Fruit fly (Drosophila melanogaster) whole organism, embryonic: ENCODE measurements around the gene LysD.

Experiments used
- Atf-2 ChIP-seq: fragments of 200-800 bp; sonication (Bioruptor generic); optimal IDR thresholded peaks from 2 replicates; lab custom pipeline; 2016; ENCODE audit warnings: missing biosample characterization, missing genetic modification characterization
- CG10274 ChIP-seq: fragments of 200-800 bp; sonication (Bioruptor generic); optimal IDR thresholded peaks from 3 replicates; lab custom pipeline; 2017; ENCODE audit warnings: missing biosample characterization, mild to moderate bottlenecking, missing genetic modification characterization
- CG11696 ChIP-seq: fragments of 200-800 bp; sonication (Bioruptor generic); IDR thresholded peaks from 2 replicates; pipeline ENCODE4 v1.3.6; 2022; ENCODE audit warnings: missing biosample characterization, missing genetic modification characterization
- CG12769 ChIP-seq: fragments of 200-800 bp; sonication (Bioruptor generic); optimal IDR thresholded peaks from 2 replicates; lab custom pipeline; 2019; ENCODE audit warnings: missing biosample characterization, mild to moderate bottlenecking, missing genetic modification characterization, moderate library complexity
- CG15073 ChIP-seq: fragments of 200-800 bp; sonication (Bioruptor generic); optimal IDR thresholded peaks from 2 replicates; lab custom pipeline; 2016; ENCODE audit warnings: missing biosample characterization, missing genetic modification characterization
- CG18619 ChIP-seq: fragments of 200-800 bp; sonication (Bioruptor generic); optimal IDR thresholded peaks from 3 replicates; lab custom pipeline; 2017; ENCODE audit warnings: missing biosample characterization, mild to moderate bottlenecking, missing genetic modification characterization
- CG2678 ChIP-seq: fragments of 200-800 bp; sonication (Bioruptor generic); optimal IDR thresholded peaks from 3 replicates; lab custom pipeline; 2019; ENCODE audit warnings: missing biosample characterization, mild to moderate bottlenecking, missing genetic modification characterization, moderate library complexity
- CG30020 ChIP-seq: fragments of 200-800 bp; optimal IDR thresholded peaks from 2 replicates; lab custom pipeline; 2019; ENCODE audit warnings: missing biosample characterization, mild to moderate bottlenecking, missing genetic modification characterization, moderate library complexity
- CG3065 ChIP-seq: fragments of 200-800 bp; sonication (Bioruptor generic); optimal IDR thresholded peaks from 2 replicates; lab custom pipeline; 2016; ENCODE audit warnings: missing biosample characterization, missing genetic modification characterization
- CG4360 ChIP-seq: fragments of 200-800 bp; sonication (Bioruptor generic); IDR thresholded peaks from 2 replicates; pipeline ENCODE4 v1.3.6; 2022; ENCODE audit warnings: missing biosample characterization, missing genetic modification characterization
- CG4820 ChIP-seq: fragments of 200-800 bp; sonication (Bioruptor generic); optimal IDR thresholded peaks from 3 replicates; lab custom pipeline; 2016; ENCODE audit warnings: missing biosample characterization, missing genetic modification characterization
- CG6683 ChIP-seq: fragments of 200-800 bp; sonication (Bioruptor generic); optimal IDR thresholded peaks from 2 replicates; lab custom pipeline; 2017; ENCODE audit warnings: missing biosample characterization, mild to moderate bottlenecking, missing genetic modification characterization, missing genetic modification reagents
- CG7963 ChIP-seq: fragments of 200-800 bp; sonication (Bioruptor generic); IDR thresholded peaks from 3 replicates; pipeline ENCODE4 v1.3.6; 2022; ENCODE audit warnings: missing biosample characterization, missing genetic modification characterization; ENCODE audit not compliant: partially characterized antibody
- CG8290 ChIP-seq, 3 experiments: fragments of 200-800 bp; sonication (Bioruptor generic); optimal IDR thresholded peaks; 2 replicates each; lab custom pipeline; 2016 to 2019; ENCODE audit warnings: missing biosample characterization in 3 of 3, missing genetic modification characterization in 3 of 3, mild to moderate bottlenecking in 2 of 3, moderate library complexity in 1 of 3
- CG8388 ChIP-seq: fragments of 200-800 bp; sonication (Bioruptor generic); optimal IDR thresholded peaks from 2 replicates; lab custom pipeline; 2019; ENCODE audit warnings: missing biosample characterization, mild to moderate bottlenecking, missing genetic modification characterization, moderate library complexity
- CG9876 ChIP-seq: fragments of 200-800 bp; sonication (Bioruptor generic); optimal IDR thresholded peaks from 2 replicates; lab custom pipeline; 2016; ENCODE audit warnings: missing biosample characterization, missing genetic modification characterization
- Dbx ChIP-seq: fragments of 200-800 bp; sonication (Bioruptor generic); IDR thresholded peaks from 3 replicates; pipeline ENCODE4 v1.3.6; 2022; ENCODE audit warnings: missing biosample characterization, missing genetic modification characterization
- Doc2 ChIP-seq: fragments of 200-800 bp; sonication (Bioruptor generic); IDR thresholded peaks from 2 replicates; pipeline ENCODE4 v1.3.6; 2022; ENCODE audit warnings: missing biosample characterization, missing genetic modification characterization
- E2f1 ChIP-seq: fragments of 200-800 bp; sonication (Bioruptor generic); IDR thresholded peaks from 2 replicates; pipeline ENCODE4 v1.3.6; 2022; ENCODE audit warnings: missing biosample characterization, missing genetic modification characterization
- H2.0 ChIP-seq: fragments of 200-800 bp; sonication (Bioruptor generic); IDR thresholded peaks from 2 replicates; pipeline ENCODE4 v1.3.6; 2022; ENCODE audit warnings: missing biosample characterization, missing genetic modification characterization
- HHEX ChIP-seq: fragments of 200-800 bp; sonication (Bioruptor generic); optimal IDR thresholded peaks from 3 replicates; lab custom pipeline; 2017; ENCODE audit warnings: missing biosample characterization, mild to moderate bottlenecking, missing genetic modification characterization, missing genetic modification reagents
- HLH54F ChIP-seq: fragments of 200-800 bp; sonication (Bioruptor generic); optimal IDR thresholded peaks from 3 replicates; lab custom pipeline; 2016; ENCODE audit warnings: missing biosample characterization, missing genetic modification characterization
- Hand ChIP-seq: fragments of 200-800 bp; sonication (Bioruptor generic); optimal IDR thresholded peaks from 2 replicates; lab custom pipeline; 2017; ENCODE audit warnings: mild to moderate bottlenecking, missing biosample characterization, missing genetic modification reagents, missing genetic modification characterization
- Hmr ChIP-seq: fragments of 200-800 bp; sonication (Bioruptor generic); optimal IDR thresholded peaks from 3 replicates; lab custom pipeline; 2017; ENCODE audit warnings: mild to moderate bottlenecking, missing biosample characterization, missing genetic modification reagents, missing genetic modification characterization
- Hr78 ChIP-seq, 2 experiments: fragments of 200-800 bp in 1 of 2; fragments of >200 bp in 1 of 2; sonication (Bioruptor generic) in 1 of 2; optimal IDR thresholded peaks; 2 replicates each; lab custom pipeline; 2017 to 2019; ENCODE audit warnings: missing biosample characterization in 2 of 2, missing genetic modification characterization in 2 of 2, mild to moderate bottlenecking in 1 of 2, moderate library complexity in 1 of 2
- Jarid2 ChIP-seq: fragments of 200-800 bp; sonication (Bioruptor generic); optimal IDR thresholded peaks from 3 replicates; lab custom pipeline; 2017; ENCODE audit warnings: mild to moderate bottlenecking, missing biosample characterization, missing genetic modification reagents, missing genetic modification characterization
- Kr ChIP-seq: fragments of 200-800 bp; sonication (Bioruptor generic); optimal IDR thresholded peaks from 2 replicates; lab custom pipeline; 2017; ENCODE audit warnings: missing biosample characterization, mild to moderate bottlenecking, missing genetic modification characterization
- NFAT ChIP-seq: fragments of 200-800 bp; sonication (Bioruptor generic); IDR thresholded peaks from 2 replicates; pipeline ENCODE4 v1.3.6; 2022; ENCODE audit warnings: missing biosample characterization, missing genetic modification characterization
- NK7.1 ChIP-seq: fragments of 200-800 bp; sonication (Bioruptor generic); optimal IDR thresholded peaks from 3 replicates; lab custom pipeline; 2016; ENCODE audit warnings: missing biosample characterization, missing genetic modification characterization
- Taf1 ChIP-seq: fragments of 200-800 bp; sonication (Bioruptor generic); IDR thresholded peaks from 2 replicates; pipeline ENCODE4 v1.3.6; 2022; ENCODE audit warnings: missing biosample characterization, missing genetic modification characterization
- Usf ChIP-seq: fragments of 200-800 bp; sonication (Bioruptor generic); optimal IDR thresholded peaks from 2 replicates; lab custom pipeline; 2017; ENCODE audit warnings: missing genotype, missing biosample characterization, missing genetic modification characterization
- amos ChIP-seq: fragments of 200-800 bp; sonication (Bioruptor generic); IDR thresholded peaks from 2 replicates; pipeline ENCODE4 v1.3.6; 2022; ENCODE audit warnings: missing biosample characterization, missing genetic modification characterization; ENCODE audit not compliant: partially characterized antibody
- bab2 ChIP-seq: fragments of 200-800 bp; sonication (Bioruptor generic); optimal IDR thresholded peaks from 2 replicates; lab custom pipeline; 2016; ENCODE audit warnings: missing biosample characterization, missing genetic modification characterization
- br ChIP-seq: fragments of >200 bp; optimal IDR thresholded peaks from 2 replicates; lab custom pipeline; 2017
- cwo ChIP-seq: fragments of 200-800 bp; sonication (Bioruptor generic); optimal IDR thresholded peaks from 3 replicates; lab custom pipeline; 2017; ENCODE audit warnings: missing biosample characterization, missing genetic modification characterization, mild to moderate bottlenecking, moderate library complexity, missing genetic modification reagents
- disco-r ChIP-seq: fragments of 200-800 bp; sonication (Bioruptor generic); optimal IDR thresholded peaks from 2 replicates; lab custom pipeline; 2016; ENCODE audit warnings: missing biosample characterization, missing genetic modification characterization
- dm ChIP-seq: fragments of 200-800 bp; sonication (Bioruptor generic); optimal IDR thresholded peaks from 3 replicates; lab custom pipeline; 2016; ENCODE audit warnings: missing biosample characterization, missing genetic modification characterization
- gcm2 ChIP-seq: fragments of 200-800 bp; sonication (Bioruptor generic); optimal IDR thresholded peaks from 2 replicates; lab custom pipeline; 2016; ENCODE audit warnings: missing biosample characterization, missing genetic modification characterization
- gt ChIP-seq: fragments of 200-800 bp; sonication (Bioruptor generic); IDR thresholded peaks from 2 replicates; pipeline ENCODE4 v1.3.6; 2022; ENCODE audit warnings: missing biosample characterization, missing genetic modification characterization
- lola ChIP-seq, 3 experiments: fragments of >200 bp in 2 of 3; fragments of 200-800 bp in 1 of 3; sonication (Bioruptor generic) in 1 of 3; optimal IDR thresholded peaks; 2 replicates each; lab custom pipeline; 2017 to 2019; ENCODE audit warnings: missing biosample characterization in 3 of 3, missing genetic modification characterization in 3 of 3, mild to moderate bottlenecking in 1 of 3, moderate library complexity in 1 of 3
- pfk ChIP-seq: fragments of 200-800 bp; sonication (Bioruptor generic); optimal IDR thresholded peaks from 2 replicates; lab custom pipeline; 2018; ENCODE audit warnings: missing biosample characterization, mild to moderate bottlenecking, missing genetic modification characterization, moderate library complexity
- sd ChIP-seq: fragments of 200-800 bp; sonication (Bioruptor generic); optimal IDR thresholded peaks from 3 replicates; lab custom pipeline; 2018; ENCODE audit warnings: missing biosample characterization, mild to moderate bottlenecking, missing genetic modification characterization, moderate library complexity
- shn ChIP-seq: fragments of 200-800 bp; sonication (Bioruptor generic); optimal IDR thresholded peaks from 3 replicates; lab custom pipeline; 2016; ENCODE audit warnings: missing biosample characterization, missing genetic modification characterization
- sob ChIP-seq: fragments of 200-800 bp; sonication (Bioruptor generic); IDR thresholded peaks from 2 replicates; pipeline ENCODE4 v1.3.6; 2022; ENCODE audit warnings: missing biosample characterization, missing genetic modification characterization
- stc ChIP-seq: fragments of 200-800 bp; sonication (Bioruptor generic); IDR thresholded peaks from 2 replicates; pipeline ENCODE4 v1.3.6; 2022; ENCODE audit warnings: missing biosample characterization, missing genetic modification characterization
- tio ChIP-seq: fragments of 200-800 bp; sonication (Bioruptor generic); optimal IDR thresholded peaks from 2 replicates; lab custom pipeline; 2017; ENCODE audit warnings: missing biosample characterization, missing genetic modification characterization, inconsistent platforms
- wor ChIP-seq: fragments of 200-800 bp; sonication (Bioruptor generic); IDR thresholded peaks from 2 replicates; pipeline ENCODE4 v1.3.6; 2022; ENCODE audit warnings: missing biosample characterization, missing genetic modification characterization
- zfh2 ChIP-seq: fragments of 200-800 bp; sonication (Bioruptor generic); optimal IDR thresholded peaks from 2 replicates; lab custom pipeline; 2016; ENCODE audit warnings: missing biosample characterization, missing genetic modification characterization

The LysD gene

DNA sequence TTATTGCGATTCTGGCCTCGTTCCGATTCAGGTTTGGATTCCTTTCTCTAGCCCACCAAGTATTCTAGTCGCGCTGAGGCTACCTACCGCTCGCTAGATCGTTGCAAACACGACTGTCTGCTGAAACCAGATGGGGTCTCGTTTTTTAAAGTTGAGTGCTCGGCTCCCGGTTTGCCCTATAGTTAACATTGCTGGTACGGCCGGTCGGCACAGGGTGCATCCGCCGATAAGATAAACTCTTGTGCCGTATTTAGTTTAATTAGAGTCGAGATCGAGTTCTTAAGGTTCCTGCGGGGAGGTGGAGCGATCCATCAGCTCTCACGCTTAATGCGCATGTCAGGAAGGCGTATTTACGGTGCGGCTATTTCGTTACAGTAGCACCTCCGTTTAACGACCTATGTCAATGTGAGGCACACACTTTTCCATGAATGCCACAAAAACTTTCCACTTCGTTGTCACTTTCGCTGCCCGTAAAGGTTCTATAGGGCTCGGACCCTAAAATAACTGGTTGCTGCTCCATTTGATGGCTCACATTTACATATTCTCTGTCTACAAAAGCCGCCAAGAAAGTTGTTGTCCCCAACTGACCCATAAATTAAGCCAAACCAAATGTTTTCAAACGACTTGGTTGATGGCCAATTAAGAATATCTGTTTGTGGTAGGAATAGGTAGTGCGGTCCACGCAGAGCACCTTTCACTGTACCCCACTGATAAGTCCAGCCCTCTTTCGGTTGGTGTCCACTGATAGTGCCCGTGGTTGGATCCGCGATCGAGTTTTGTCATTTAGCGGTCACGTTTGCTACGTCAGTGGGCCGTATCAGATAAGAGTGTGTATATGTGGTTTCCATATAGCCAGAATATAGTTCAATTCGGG lies 6.1 kb downstream of the LysD start, which contains the start of gene CG9119 (continued):
- TF ChIP-seq CG8388 (GFP tag; lab: Kevin White, UChicago) (peak; percentile 44), Doc2 (GFP tag; lab: Robert Waterston, UW) (no peak), CG8290 (GFP tag; optimal IDR thresholded peaks at IDR 0.05; lab: Kevin White, UChicago) (no peak), CG8290 (tag; optimal IDR thresholded peaks at IDR 0.05; lab: Kevin White, UChicago) (peak in 1 of 2 experiments; percentile 35), pfk (no peak), NK7.1 (no peak), Hand (peak; percentile 75), Dbx (GFP tag; lab: Robert Waterston, UW) (peak; percentile 55; the same call in 1 of the 3 replicates), sd (peak; percentile 27), CG18619 (GFP tag; lab: Kevin White, UChicago) (peak; percentile 63), Atf-2 (GFP tag; lab: Kevin White, UChicago) (peak; percentile 54), CG7963 (no peak), amos (GFP tag; lab: Robert Waterston, UW) (no peak), br (lab: Kevin White, UChicago) (no peak), CG3065 (GFP tag; lab: Kevin White, UChicago) (no peak), zfh2 (GFP tag; lab: Kevin White, UChicago) (peak; percentile 66), stc (no peak), CG9876 (peak; percentile 57), CG2678 (tag; lab: Kevin White, UChicago) (peak; percentile 85), shn (GFP tag; lab: Kevin White, UChicago) (peak; percentile 75), Kr (GFP tag; lab: Kevin White, UChicago) (peak; percentile 25), CG15073 (GFP tag; lab: Kevin White, UChicago) (no peak), CG4820 (GFP tag; lab: Kevin White, UChicago) (peak; percentile 33), NFAT (GFP tag; lab: Robert Waterston, UW) (no peak), E2f1 (GFP tag; lab: Robert Waterston, UW) (no peak), CG4360 (GFP tag; lab: Robert Waterston, UW) (no peak), Jarid2 (GFP tag; lab: Kevin White, UChicago) (no peak), lola (GFP tag; optimal IDR thresholded peaks at IDR 0.05; lab: Kevin White, UChicago) (peak in 1 of 3 experiments; percentile 44), gt (GFP tag; lab: Robert Waterston, UW) (no peak), dm (GFP tag; lab: Kevin White, UChicago) (no peak), Taf1 (peak; percentile 32; the same call in 1 of the 2 replicates), wor (GFP tag; lab: Robert Waterston, UW) (peak; percentile 44; the same call in 1 of the 2 replicates), cwo (GFP tag; lab: Kevin White, UChicago) (peak; percentile 93), tio (GFP tag; lab: Kevin White, UChicago) (peak; percentile 71), sob (GFP tag; lab: Robert Waterston, UW) (peak; percentile 38; the same call in 1 of the 2 replicates), CG6683 (GFP tag; lab: Kevin White, UChicago) (peak; percentile 54), Hmr (GFP tag; lab: Kevin White, UChicago) (peak; percentile 78), CG10274 (GFP tag; lab: Kevin White, UChicago) (peak; percentile 55), disco-r (peak; percentile 10), Usf (GFP tag; lab: Kevin White, UChicago) (no peak), HHEX (peak; percentile 75), CG30020 (tag; lab: Kevin White, UChicago) (no peak), HLH54F (GFP tag; lab: Kevin White, UChicago) (peak; percentile 64), H2.0 (no peak), Hr78 (GFP tag; optimal IDR thresholded peaks at IDR 0.05; lab: Kevin White, UChicago) (peak in 1 of 2 experiments; percentile 78), CG12769 (peak; percentile 63), bab2 (peak; percentile 37), gcm2 (GFP tag; lab: Kevin White, UChicago) (no peak), CG11696 (GFP tag; lab: Robert Waterston, UW) (no peak)
